Fruit fly (Drosophila melanogaster) whole organism, pupa: ENCODE results near the gene Pde6.
A peak's percentile ranks its signal among the peaks of the same experiment; 100 is the strongest.

ENCODE experiments used
- CG10348 ChIP-seq: fragments of 200-800 bp; sonication (Bioruptor generic); IDR thresholded peaks from 2 replicates; pipeline ENCODE4 v1.3.6; 2022; ENCODE audit warnings: missing biosample characterization, missing genetic modification characterization
- CG12605 ChIP-seq: fragments of 200-800 bp; sonication (Bioruptor generic); IDR thresholded peaks from 2 replicates; pipeline ENCODE4 v1.3.6; 2022; ENCODE audit warnings: missing biosample characterization, missing genetic modification characterization
- CG13204 ChIP-seq: fragments of 200-800 bp; sonication (Bioruptor generic); optimal IDR thresholded peaks from 2 replicates; lab custom pipeline; 2018; ENCODE audit warnings: missing biosample characterization, mild to moderate bottlenecking, missing genetic modification characterization, moderate library complexity
- CG14655 ChIP-seq: fragments of 200-800 bp; sonication (Bioruptor generic); optimal IDR thresholded peaks from 3 replicates; lab custom pipeline; 2017; ENCODE audit warnings: mild to moderate bottlenecking, missing biosample characterization, missing genetic modification reagents, missing genetic modification characterization
- CG15710 ChIP-seq: fragments of 200-800 bp; sonication (Bioruptor generic); optimal IDR thresholded peaks from 2 replicates; lab custom pipeline; 2018; ENCODE audit warnings: missing biosample characterization, mild to moderate bottlenecking, missing genetic modification characterization, moderate library complexity
- CG17806 ChIP-seq: fragments of 200-800 bp; sonication (Bioruptor generic); optimal IDR thresholded peaks from 2 replicates; lab custom pipeline; 2018; ENCODE audit warnings: missing biosample characterization, mild to moderate bottlenecking, missing genetic modification characterization, moderate library complexity
- CG32121 ChIP-seq: fragments of 200-800 bp; sonication (Bioruptor generic); IDR thresholded peaks from 2 replicates; pipeline ENCODE4 v1.3.6; 2022; ENCODE audit warnings: missing biosample characterization, missing genetic modification characterization
- CG34367 ChIP-seq: fragments of 200-800 bp; sonication (Bioruptor generic); optimal IDR thresholded peaks from 2 replicates; lab custom pipeline; 2018; ENCODE audit warnings: missing biosample characterization, mild to moderate bottlenecking, missing genetic modification characterization
- CG4496 ChIP-seq: fragments of 200-800 bp; sonication (Bioruptor generic); IDR thresholded peaks from 3 replicates; pipeline ENCODE4 v1.3.6; 2022; ENCODE audit warnings: missing biosample characterization, missing genetic modification characterization
- CG8159 ChIP-seq: fragments of 200-800 bp; sonication (Bioruptor generic); optimal IDR thresholded peaks from 3 replicates; lab custom pipeline; 2018; ENCODE audit warnings: missing biosample characterization, mild to moderate bottlenecking, missing genetic modification characterization, moderate library complexity
- CG8301 ChIP-seq: fragments of 200-800 bp; sonication (Bioruptor generic); optimal IDR thresholded peaks from 2 replicates; lab custom pipeline; 2018; ENCODE audit warnings: missing biosample characterization, mild to moderate bottlenecking, missing genetic modification characterization
- CG9948 ChIP-seq: fragments of 200-800 bp; sonication (Bioruptor generic); optimal IDR thresholded peaks from 2 replicates; lab custom pipeline; 2018; ENCODE audit warnings: missing biosample characterization, mild to moderate bottlenecking, missing genetic modification characterization, moderate library complexity
- D1 ChIP-seq: fragments of 200-800 bp; sonication (Bioruptor generic); optimal IDR thresholded peaks from 2 replicates; lab custom pipeline; 2018; ENCODE audit warnings: missing biosample characterization, mild to moderate bottlenecking, missing genetic modification characterization, moderate library complexity
- EcR ChIP-seq: fragments of 200-800 bp; sonication (Bioruptor generic); optimal IDR thresholded peaks from 3 replicates; lab custom pipeline; 2019; ENCODE audit warnings: missing biosample characterization, missing genetic modification characterization, mild to moderate bottlenecking, moderate library complexity, missing genetic modification reagents
- Ets98B ChIP-seq: fragments of 200-800 bp; sonication (Bioruptor generic); IDR thresholded peaks from 2 replicates; pipeline ENCODE4 v1.3.6; 2022; ENCODE audit warnings: missing biosample characterization, missing genetic modification characterization
- Pif1A ChIP-seq: fragments of 200-800 bp; sonication (Bioruptor generic); optimal IDR thresholded peaks from 3 replicates; lab custom pipeline; 2016; ENCODE audit warnings: missing biosample characterization, missing genetic modification characterization
- Pif1B ChIP-seq: fragments of 200-800 bp; sonication (Bioruptor generic); optimal IDR thresholded peaks from 3 replicates; lab custom pipeline; 2016; ENCODE audit warnings: missing biosample characterization, missing genetic modification characterization
- Snoo ChIP-seq: fragments of 200-800 bp; sonication (Bioruptor generic); optimal IDR thresholded peaks from 3 replicates; lab custom pipeline; 2017; ENCODE audit warnings: missing biosample characterization, mild to moderate bottlenecking, missing genetic modification characterization, inconsistent platforms
- fd96Ca ChIP-seq: fragments of 200-800 bp; sonication (Bioruptor generic); IDR thresholded peaks from 3 replicates; pipeline ENCODE4 v1.3.6; 2022; ENCODE audit warnings: missing biosample characterization, missing genetic modification characterization
- gl ChIP-seq: fragments of 200-800 bp; sonication (Bioruptor generic); optimal IDR thresholded peaks from 2 replicates; lab custom pipeline; 2018; ENCODE audit warnings: missing biosample characterization, mild to moderate bottlenecking, missing genetic modification characterization
- rn ChIP-seq: fragments of 200-800 bp; sonication (Bioruptor generic); IDR thresholded peaks from 2 replicates; pipeline ENCODE4 v1.3.6; 2022; ENCODE audit warnings: missing biosample characterization, missing genetic modification characterization

Pde6 gene

dm6 chr3R:14479623-14480194 lies 78.4 kb downstream of the Pde6 start:
- TF ChIP-seq CG32121 (GFP tag; lab: Robert Waterston, UW) (no peak), EcR (GFP tag; lab: Kevin White, UChicago) (peak; percentile 6)

- TF ChIP-seq rn (GFP tag; lab: Robert Waterston, UW), result no peak
- no peak for TF ChIP-seq CG12605 (GFP tag; lab: Robert Waterston, UW)
- no peak for TF ChIP-seq CG15710 (tag; lab: Kevin White, UChicago)
- TF ChIP-seq Pif1B, result no peak
- no peak for TF ChIP-seq Snoo (tag; lab: Kevin White, UChicago)
- peak; percentile 36 for TF ChIP-seq CG9948 (tag; lab: Kevin White, UChicago)
- TF ChIP-seq fd96Ca (GFP tag; lab: Robert Waterston, UW), result no peak
- TF ChIP-seq D1, result no peak
- TF ChIP-seq Ets98B (GFP tag; lab: Robert Waterston, UW), result no peak
- no peak for TF ChIP-seq Pif1A (GFP tag; lab: Kevin White, UChicago)
- TF ChIP-seq gl (tag; lab: Kevin White, UChicago), result no peak
- peak; percentile 24 for TF ChIP-seq CG17806 (tag; lab: Kevin White, UChicago)
- no peak for TF ChIP-seq CG4496 (GFP tag; lab: Robert Waterston, UW)
- TF ChIP-seq CG8301, result peak; percentile 27
- no peak for TF ChIP-seq CG34367 (tag; lab: Kevin White, UChicago)
- TF ChIP-seq CG10348, result no peak
- TF ChIP-seq CG14655 (GFP tag; lab: Kevin White, UChicago), result peak; percentile 26
- no peak for TF ChIP-seq EcR (GFP tag; lab: Kevin White, UChicago)
- TF ChIP-seq CG32121 (GFP tag; lab: Robert Waterston, UW), result no peak
- TF ChIP-seq CG13204 (GFP tag; lab: Kevin White, UChicago), result no peak
- TF ChIP-seq CG8159 (tag; lab: Kevin White, UChicago), result peak; percentile 12
- TF ChIP-seq, all 21 proteins: peak for 5
Measured at dm6 chr3R:14478438-14479033, 79.6 kb downstream of the Pde6 start.

- TF ChIP-seq gl (tag; lab: Kevin White, UChicago) (no peak), CG13204 (GFP tag; lab: Kevin White, UChicago) (no peak), CG14655 (GFP tag; lab: Kevin White, UChicago) (no peak), rn (GFP tag; lab: Robert Waterston, UW) (no peak), fd96Ca (GFP tag; lab: Robert Waterston, UW) (no peak), Pif1B (no peak), CG4496 (GFP tag; lab: Robert Waterston, UW) (no peak), Ets98B (GFP tag; lab: Robert Waterston, UW) (no peak), CG8159 (tag; lab: Kevin White, UChicago) (no peak), CG34367 (tag; lab: Kevin White, UChicago) (no peak), D1 (no peak), EcR (GFP tag; lab: Kevin White, UChicago) (no peak), CG15710 (tag; lab: Kevin White, UChicago) (no peak), Pif1A (GFP tag; lab: Kevin White, UChicago) (no peak), CG9948 (tag; lab: Kevin White, UChicago) (no peak), Snoo (tag; lab: Kevin White, UChicago) (no peak), CG8301 (no peak)
Measured at dm6 chr3R:14477877-14478437, 80.1 kb downstream of the Pde6 start.

- TF ChIP-seq CG10348 (no peak), CG8159 (tag; lab: Kevin White, UChicago) (no peak), Pif1A (GFP tag; lab: Kevin White, UChicago) (no peak), CG15710 (tag; lab: Kevin White, UChicago) (no peak), CG9948 (tag; lab: Kevin White, UChicago) (no peak), CG12605 (GFP tag; lab: Robert Waterston, UW) (no peak), fd96Ca (GFP tag; lab: Robert Waterston, UW) (no peak), D1 (no peak)
Measured at dm6 chr3R:14477085-14477762, 80.9 kb downstream of the Pde6 start.

- peak; percentile 18 for TF ChIP-seq CG34367 (tag; lab: Kevin White, UChicago)
- TF ChIP-seq Pif1B, result peak; percentile 61
- no peak for TF ChIP-seq CG13204 (GFP tag; lab: Kevin White, UChicago)
- TF ChIP-seq Ets98B (GFP tag; lab: Robert Waterston, UW), result peak; percentile 93
- peak; percentile 70 for TF ChIP-seq Pif1A (GFP tag; lab: Kevin White, UChicago)
- TF ChIP-seq CG8301, result peak; percentile 91
- no peak for TF ChIP-seq EcR (GFP tag; lab: Kevin White, UChicago)
- TF ChIP-seq fd96Ca (GFP tag; lab: Robert Waterston, UW), result peak; percentile 96
- TF ChIP-seq CG10348, result peak; percentile 88
- peak; percentile 90 for TF ChIP-seq rn (GFP tag; lab: Robert Waterston, UW)
- TF ChIP-seq gl (tag; lab: Kevin White, UChicago), result no peak
- TF ChIP-seq CG8159 (tag; lab: Kevin White, UChicago), result peak; percentile 59
- TF ChIP-seq Snoo (tag; lab: Kevin White, UChicago), result peak; percentile 14
- peak; percentile 87 for TF ChIP-seq CG14655 (GFP tag; lab: Kevin White, UChicago)
- TF ChIP-seq CG17806 (tag; lab: Kevin White, UChicago), result peak; percentile 70
- TF ChIP-seq CG4496 (GFP tag; lab: Robert Waterston, UW), result peak; percentile 94
- TF ChIP-seq CG9948 (tag; lab: Kevin White, UChicago), result peak; percentile 50
- TF ChIP-seq D1, result no peak
- peak; percentile 42 for TF ChIP-seq CG15710 (tag; lab: Kevin White, UChicago)
- TF ChIP-seq CG12605 (GFP tag; lab: Robert Waterston, UW), result peak; percentile 71
- TF ChIP-seq CG32121 (GFP tag; lab: Robert Waterston, UW), result peak; percentile 89
Measured at dm6 chr3R:14476273-14476672, 81.8 kb downstream of the Pde6 start.
